Worm (Caenorhabditis elegans): ENCODE data around the gene C18C4.7.
A peak's percentile ranks its signal among the peaks of the same experiment; 100 is the strongest.

Gene C18C4.7

ce11 chrV:5504807-5505442 is 62.1 kb downstream of the C18C4.7 start, which contains the start of the genes dnj-19 and nhr-47 (continued):
- TF ChIP-seq chd-7 (tag; optimal IDR thresholded peaks at IDR 0.05), result peak; percentile 83

DNA sequence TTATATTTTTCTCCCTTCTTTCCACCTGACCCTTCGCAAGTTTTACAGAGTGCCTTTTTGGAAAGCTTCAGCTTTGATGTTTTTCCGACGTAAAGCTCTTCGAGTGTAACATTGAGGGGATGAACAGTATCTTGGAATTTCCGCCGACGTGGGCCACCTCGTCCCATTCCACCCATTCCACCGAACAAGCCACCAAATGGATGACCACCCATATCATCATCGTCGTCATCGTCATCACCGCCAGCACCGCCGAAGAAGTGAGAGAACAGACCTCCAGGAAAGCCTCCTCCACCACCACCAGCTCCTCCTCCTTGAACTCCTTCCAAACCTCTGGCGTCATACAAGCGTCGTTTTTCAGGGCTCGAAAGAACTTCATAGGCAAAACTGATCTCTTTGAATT is 62.7 kb downstream of the C18C4.7 start:
- 0 out of 2 replicates have a peak, but pooled peaks have one; percentile 12 for TF ChIP-seq nfyb-1 (GFP tag; IDR thresholded peaks at IDR 0.05)
- TF ChIP-seq egl-44 (GFP tag; IDR thresholded peaks at IDR 0.05), result no peak
- TF ChIP-seq egrh-3 (GFP tag; IDR thresholded peaks at IDR 0.05), result peak; percentile 27; the same call in 1 of the 2 replicates
- TF ChIP-seq dox-1 (GFP tag; IDR thresholded peaks at IDR 0.05), result peak; percentile 13; the same call in 1 of the 2 replicates
- TF ChIP-seq zfh-2 (GFP tag; conservative IDR thresholded peaks at IDR 0.05), result peak; percentile 58

- TF ChIP-seq T26A5.8 (tag; optimal IDR thresholded peaks at IDR 0.05) (no peak), lin-54 (GFP tag; optimal IDR thresholded peaks at IDR 0.05) (peak; percentile 35), madf-6 (GFP tag; IDR thresholded peaks at IDR 0.05) (peak; percentile 43; the same call in 1 of the 2 replicates), chd-7 (tag; optimal IDR thresholded peaks at IDR 0.05) (peak; percentile 22), ztf-25 (GFP tag; IDR thresholded peaks at IDR 0.05) (no peak), rec-8 (tag; optimal IDR thresholded peaks at IDR 0.05) (no peak), ztf-18 (tag; optimal IDR thresholded peaks at IDR 0.05) (peak; percentile 38), gei-17 (GFP tag; optimal IDR thresholded peaks at IDR 0.05) (no peak), nhr-80 (tag; optimal IDR thresholded peaks at IDR 0.05) (no peak), snpc-1.1 (tag; optimal IDR thresholded peaks at IDR 0.05; ENCODE audit: insufficient read depth) (no peak), mcd-1 (GFP tag; IDR thresholded peaks at IDR 0.05) (0 out of 2 replicates have a peak, but pooled peaks have one; percentile 4), let-607 (tag; optimal IDR thresholded peaks at IDR 0.05) (peak in 1 of 2 experiments; percentile 28), F52B5.7 (tag; optimal IDR thresholded peaks at IDR 0.05) (no peak), rpc-1 (optimal IDR thresholded peaks at IDR 0.05) (no peak), rpc-1 (tag; optimal IDR thresholded peaks at IDR 0.05) (no peak), die-1 (tag; optimal IDR thresholded peaks at IDR 0.05) (no peak), nhr-120 (GFP tag; IDR thresholded peaks at IDR 0.05) (no peak), Y95B8A.8 (GFP tag; IDR thresholded peaks at IDR 0.05) (0 out of 2 replicates have a peak, but pooled peaks have one; percentile 58), hlh-12 (tag; optimal IDR thresholded peaks at IDR 0.05) (no peak), egl-18 (GFP tag; IDR thresholded peaks at IDR 0.05) (no peak), F23B12.7 (tag; optimal IDR thresholded peaks at IDR 0.05; ENCODE audit: insufficient read depth) (no peak), madf-3 (GFP tag; IDR thresholded peaks at IDR 0.05) (peak; percentile 55; the same call in 1 of the 2 replicates), F55B11.4 (tag; optimal IDR thresholded peaks at IDR 0.05; ENCODE audit: borderline replicate concordance, insufficient read depth) (no peak), ama-1 (optimal IDR thresholded peaks at IDR 0.05) (peak; percentile 86), ama-1 (GFP tag; optimal IDR thresholded peaks at IDR 0.05) (no peak), B0336.3 (GFP tag; IDR thresholded peaks at IDR 0.05) (peak; percentile 75), hlh-26 (GFP tag; conservative IDR thresholded peaks at IDR 0.05) (no peak), nfya-1 (tag; optimal IDR thresholded peaks at IDR 0.05; ENCODE audit: borderline replicate concordance, insufficient read depth) (no peak), hsf-1 (GFP tag; IDR thresholded peaks at IDR 0.05) (peak; percentile 61; the same call in 1 of the 2 replicates), hmg-20 (GFP tag; IDR thresholded peaks at IDR 0.05) (no peak), mel-28 (tag; optimal IDR thresholded peaks at IDR 0.05; ENCODE audit: borderline replicate concordance) (no peak), cebp-2 (GFP tag; IDR thresholded peaks at IDR 0.05) (0 out of 2 replicates have a peak, but pooled peaks have one; percentile 70), B0019.2 (GFP tag; conservative IDR thresholded peaks at IDR 0.05) (no peak), lsl-1 (GFP tag; optimal IDR thresholded peaks at IDR 0.05) (peak; percentile 12), bed-1 (GFP tag; IDR thresholded peaks at IDR 0.05) (no peak), hmg-1.2 (GFP tag; IDR thresholded peaks at IDR 0.05) (no peak), attf-6 (GFP tag; IDR thresholded peaks at IDR 0.05) (peak; percentile 40; the same call in 1 of the 2 replicates), pha-4 (tag; optimal IDR thresholded peaks at IDR 0.05) (no peak), ceh-79 (tag; optimal IDR thresholded peaks at IDR 0.05) (peak; percentile 29)
Observed at ce11 chrV:5502701-5503100, 64.3 kb downstream of the C18C4.7 start.

Measured in whole organism, young adult.